Fruit fly (Drosophila melanogaster) whole organism, adult: Measurements from ENCODE around the gene mdy.

Experiments used
- CG11617 ChIP-seq: fragments of 200-800 bp; sonication (Bioruptor generic); optimal IDR thresholded peaks from 2 replicates; lab custom pipeline; 2017; ENCODE audit warnings: mild to moderate bottlenecking, missing biosample characterization, missing genetic modification reagents, missing genetic modification characterization
- CG14711 ChIP-seq: fragments of 200-800 bp; sonication (Bioruptor generic); optimal IDR thresholded peaks from 2 replicates; lab custom pipeline; 2018; ENCODE audit warnings: missing biosample characterization, mild to moderate bottlenecking, missing genetic modification characterization, moderate library complexity
- CG1620 ChIP-seq: fragments of 200-800 bp; sonication (Bioruptor generic); optimal IDR thresholded peaks from 2 replicates; lab custom pipeline; 2016; ENCODE audit warnings: missing biosample characterization, missing genetic modification characterization
- CG33017 ChIP-seq: fragments of 200-800 bp; sonication (Bioruptor generic); optimal IDR thresholded peaks from 2 replicates; lab custom pipeline; 2018; ENCODE audit warnings: missing biosample characterization, mild to moderate bottlenecking, missing genetic modification characterization, moderate library complexity
- CG5204 ChIP-seq: fragments of 200-800 bp; sonication (Bioruptor generic); optimal IDR thresholded peaks from 2 replicates; lab custom pipeline; 2016; ENCODE audit warnings: missing biosample characterization, missing genetic modification characterization
- CG7045 ChIP-seq: fragments of 200-800 bp; sonication (Bioruptor generic); optimal IDR thresholded peaks from 2 replicates; lab custom pipeline; 2017; ENCODE audit warnings: missing biosample characterization, mild to moderate bottlenecking, missing genetic modification characterization
- CG7101 ChIP-seq: fragments of 200-800 bp; sonication (Bioruptor generic); optimal IDR thresholded peaks from 2 replicates; lab custom pipeline; 2018; ENCODE audit warnings: missing biosample characterization, mild to moderate bottlenecking, missing genetic modification characterization, moderate library complexity
- Clk ChIP-seq: fragments of 200-800 bp; sonication (Bioruptor generic); optimal IDR thresholded peaks from 2 replicates; lab custom pipeline; 2017; ENCODE audit warnings: missing biosample characterization, missing genetic modification characterization
- Crg-1 ChIP-seq: fragments of 200-800 bp; sonication (Bioruptor generic); optimal IDR thresholded peaks from 2 replicates; lab custom pipeline; 2016; ENCODE audit warnings: missing biosample characterization, missing genetic modification characterization
- Hr96 ChIP-seq: fragments of 200-800 bp; sonication (Bioruptor generic); optimal IDR thresholded peaks from 2 replicates; lab custom pipeline; 2016; ENCODE audit warnings: missing biosample characterization, missing genetic modification characterization
- Mnt ChIP-seq: fragments of 200-800 bp; sonication (Bioruptor generic); optimal IDR thresholded peaks from 2 replicates; lab custom pipeline; 2016; ENCODE audit warnings: missing biosample characterization, mild to moderate bottlenecking, missing genetic modification characterization
- bab1 ChIP-seq: fragments of 200-800 bp; sonication (Bioruptor generic); optimal IDR thresholded peaks from 3 replicates; lab custom pipeline; 2019; ENCODE audit warnings: missing biosample characterization, mild to moderate bottlenecking, missing genetic modification characterization, moderate library complexity
- cic ChIP-seq: fragments of 200-800 bp; sonication (Bioruptor generic); optimal IDR thresholded peaks from 2 replicates; lab custom pipeline; 2017; ENCODE audit warnings: missing biosample characterization, mild to moderate bottlenecking, missing genetic modification characterization, moderate library complexity
- cnc ChIP-seq, 2 experiments: fragments of >200 bp; optimal IDR thresholded peaks; 2 replicates each; lab custom pipeline; 2017
- kay ChIP-seq: fragments of 200-800 bp; sonication (Bioruptor generic); peaks from one replicate; lab custom pipeline; 2016; ENCODE audit warnings: missing biosample characterization, missing genetic modification characterization, borderline replicate concordance
- ovo ChIP-seq: fragments of 200-800 bp; sonication (Bioruptor generic); optimal IDR thresholded peaks from 2 replicates; lab custom pipeline; 2016; ENCODE audit warnings: missing biosample characterization, missing genetic modification characterization
- pad ChIP-seq: fragments of 200-800 bp; sonication (Bioruptor generic); optimal IDR thresholded peaks from 3 replicates; lab custom pipeline; 2017; ENCODE audit warnings: missing biosample characterization, missing genetic modification characterization, mild to moderate bottlenecking, moderate library complexity, missing genetic modification reagents
- tj ChIP-seq: fragments of 200-800 bp; sonication (Bioruptor generic); optimal IDR thresholded peaks from 3 replicates; lab custom pipeline; 2017; ENCODE audit warnings: missing biosample characterization, mild to moderate bottlenecking, missing genetic modification characterization, moderate library complexity
- toe ChIP-seq: fragments of 200-800 bp; sonication (Bioruptor generic); optimal IDR thresholded peaks from 2 replicates; lab custom pipeline; 2016; ENCODE audit warnings: missing biosample characterization, missing genetic modification characterization

The mdy gene

dm6 chr2L:16826872-16827506, 10.5 kb downstream of the mdy start, which contains the start of gene AspRS-m:
Gene AspRS-m (plus strand): TSS chr2L:16827078.
- no peak for TF ChIP-seq pad (GFP tag; lab: Kevin White, UChicago)
- TF ChIP-seq bab1, result peak; percentile 6
- TF ChIP-seq Mnt, result peak; percentile 65
- peak; percentile 40 for TF ChIP-seq CG14711
- TF ChIP-seq toe, result peak; percentile 10
- no peak for TF ChIP-seq cnc (optimal IDR thresholded peaks at IDR 0.05; lab: Kevin White, UChicago)
- TF ChIP-seq ovo (GFP tag; lab: Kevin White, UChicago), result no peak
- peak; percentile 3 for TF ChIP-seq tj (GFP tag; lab: Kevin White, UChicago)

dm6 chr2L:16834402-16834801, 17.9 kb downstream of the mdy start, which contains the start of gene CG13282:
Gene CG13282 (minus strand): TSS chr2L:16834502.
- no peak for TF ChIP-seq cic (GFP tag; lab: Kevin White, UChicago)
- no peak for TF ChIP-seq pad (GFP tag; lab: Kevin White, UChicago)
- no peak for TF ChIP-seq CG1620 (GFP tag; lab: Kevin White, UChicago)
- TF ChIP-seq Mnt, result no peak
- no peak for TF ChIP-seq toe
- no peak for TF ChIP-seq kay (GFP tag; lab: Kevin White, UChicago)
- TF ChIP-seq Hr96 (GFP tag; lab: Kevin White, UChicago), result no peak

- TF ChIP-seq cic (GFP tag; lab: Kevin White, UChicago) (no peak), cnc (optimal IDR thresholded peaks at IDR 0.05; lab: Kevin White, UChicago) (no peak)
Measured at dm6 chr2L:16837158-16837557, 20.7 kb downstream of the mdy start, which contains the start of gene Nepl9. Gene Nepl9 (minus strand): TSS chr2L:16837258.

- TF ChIP-seq kay (GFP tag; lab: Kevin White, UChicago) (peak; percentile 1), CG14711 (no peak)
Measured at dm6 chr2L:16837672-16838071, 21.2 kb downstream of the mdy start, which contains the start of the genes SclA and SclB. Gene SclA (plus strand): TSS chr2L:16837972. Gene SclB (plus strand): TSS chr2L:16837972.

- TF ChIP-seq CG11617 (GFP tag; lab: Kevin White, UChicago), result no peak
- no peak for TF ChIP-seq CG33017 (tag; lab: Kevin White, UChicago)
- TF ChIP-seq CG7101 (tag; lab: Kevin White, UChicago), result no peak
- no peak for TF ChIP-seq toe
- TF ChIP-seq Crg-1 (GFP tag; lab: Kevin White, UChicago), result no peak
- no peak for TF ChIP-seq Clk (GFP tag; lab: Kevin White, UChicago)
- TF ChIP-seq pad (GFP tag; lab: Kevin White, UChicago), result no peak
- no peak for TF ChIP-seq ovo (GFP tag; lab: Kevin White, UChicago)
- no peak for TF ChIP-seq CG1620 (GFP tag; lab: Kevin White, UChicago)
Measured at dm6 chr2L:16839665-16840064, 23.2 kb downstream of the mdy start.

- TF ChIP-seq tj (GFP tag; lab: Kevin White, UChicago), result no peak
- no peak for TF ChIP-seq bab1
- TF ChIP-seq Crg-1 (GFP tag; lab: Kevin White, UChicago), result no peak
- TF ChIP-seq kay (GFP tag; lab: Kevin White, UChicago), result no peak
- TF ChIP-seq CG7045, result no peak
- TF ChIP-seq toe, result no peak
- TF ChIP-seq CG7101 (tag; lab: Kevin White, UChicago), result no peak
- no peak for TF ChIP-seq CG33017 (tag; lab: Kevin White, UChicago)
- TF ChIP-seq Clk (GFP tag; lab: Kevin White, UChicago), result no peak
- TF ChIP-seq Hr96 (GFP tag; lab: Kevin White, UChicago), result no peak
Measured at dm6 chr2L:16842505-16842904, 26.0 kb downstream of the mdy start.

- peak; percentile 53 for TF ChIP-seq kay (GFP tag; lab: Kevin White, UChicago)
- TF ChIP-seq cic (GFP tag; lab: Kevin White, UChicago), result no peak
- TF ChIP-seq pad (GFP tag; lab: Kevin White, UChicago), result no peak
Measured at dm6 chr2L:16843336-16843735, 26.9 kb downstream of the mdy start.

dm6 chr2L:16845179-16845578, 28.7 kb downstream of the mdy start:
- TF ChIP-seq Hr96 (GFP tag; lab: Kevin White, UChicago), result no peak
- TF ChIP-seq cic (GFP tag; lab: Kevin White, UChicago), result no peak
- TF ChIP-seq Crg-1 (GFP tag; lab: Kevin White, UChicago), result no peak
- TF ChIP-seq CG11617 (GFP tag; lab: Kevin White, UChicago), result no peak
- TF ChIP-seq CG7045, result no peak
- no peak for TF ChIP-seq CG14711
- no peak for TF ChIP-seq CG5204 (GFP tag; lab: Kevin White, UChicago)
- no peak for TF ChIP-seq CG33017 (tag; lab: Kevin White, UChicago)
- no peak for TF ChIP-seq ovo (GFP tag; lab: Kevin White, UChicago)
- TF ChIP-seq CG1620 (GFP tag; lab: Kevin White, UChicago), result no peak
- TF ChIP-seq Mnt, result no peak
- TF ChIP-seq cnc (optimal IDR thresholded peaks at IDR 0.05; lab: Kevin White, UChicago), result no peak
- no peak for TF ChIP-seq kay (GFP tag; lab: Kevin White, UChicago)
- TF ChIP-seq CG7101 (tag; lab: Kevin White, UChicago), result no peak
- no peak for TF ChIP-seq toe
- TF ChIP-seq tj (GFP tag; lab: Kevin White, UChicago), result no peak
- TF ChIP-seq Clk (GFP tag; lab: Kevin White, UChicago), result no peak
- TF ChIP-seq pad (GFP tag; lab: Kevin White, UChicago), result no peak
- TF ChIP-seq bab1, result no peak
